Fruit fly (Drosophila melanogaster): ENCODE measurements around the gene CG6996.

DNA sequence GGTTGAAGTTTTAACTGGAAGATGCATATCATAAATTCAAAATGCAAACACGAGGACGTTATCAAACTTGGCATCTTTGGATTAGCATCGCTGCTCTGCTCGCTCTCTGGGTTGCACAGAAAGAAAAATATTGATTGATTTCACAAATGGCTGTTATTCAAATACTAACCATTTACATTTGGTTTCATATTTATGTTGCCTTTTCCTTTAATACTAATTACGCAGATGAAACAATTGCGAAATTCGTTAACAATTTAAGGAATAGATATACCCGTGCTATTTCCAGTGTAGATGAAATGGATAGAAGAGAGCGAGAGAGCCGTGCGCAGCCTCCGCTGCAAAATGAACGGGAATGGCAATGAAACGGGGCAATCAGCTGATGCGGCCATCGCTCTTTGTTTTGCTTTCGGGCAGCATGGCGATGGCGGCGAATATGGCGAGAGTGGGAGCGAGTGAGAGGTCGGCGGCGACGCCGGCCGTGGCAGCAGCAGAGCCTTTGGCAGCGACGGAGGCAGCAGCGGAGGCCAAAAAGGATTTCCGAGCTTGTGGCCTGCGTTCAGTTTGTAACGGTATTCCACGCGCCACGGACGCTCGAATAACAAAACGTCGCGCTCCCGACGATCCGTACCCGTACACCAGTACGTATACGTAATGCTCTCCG lies 40.3 kb downstream of the CG6996 start, which contains the start of gene rdgC:
- TF ChIP-seq CG1620 (GFP tag; optimal IDR thresholded peaks at IDR 0.05) (peak; percentile 22), kay (GFP tag; ENCODE audit: borderline replicate concordance) (peak; percentile 86), Crg-1 (GFP tag; optimal IDR thresholded peaks at IDR 0.05) (peak; percentile 38), cic (GFP tag; optimal IDR thresholded peaks at IDR 0.05) (peak; percentile 35), toe (GFP tag; optimal IDR thresholded peaks at IDR 0.05) (peak; percentile 85)
